Worm (Caenorhabditis elegans): ENCODE data around the gene C50E3.5.

C50E3.5 gene

ce11 chrV:7587637-7588036, at the start of gene C50E3.5, which contains the start of gene F19F10.11:
TSS of gene C50E3.5 (plus strand) at chrV:7587996.
TSS of gene F19F10.11 (minus strand) at chrV:7587704.
- TF ChIP-seq unc-62 (GFP tag; optimal IDR thresholded peaks at IDR 0.05): no peak

DNA sequence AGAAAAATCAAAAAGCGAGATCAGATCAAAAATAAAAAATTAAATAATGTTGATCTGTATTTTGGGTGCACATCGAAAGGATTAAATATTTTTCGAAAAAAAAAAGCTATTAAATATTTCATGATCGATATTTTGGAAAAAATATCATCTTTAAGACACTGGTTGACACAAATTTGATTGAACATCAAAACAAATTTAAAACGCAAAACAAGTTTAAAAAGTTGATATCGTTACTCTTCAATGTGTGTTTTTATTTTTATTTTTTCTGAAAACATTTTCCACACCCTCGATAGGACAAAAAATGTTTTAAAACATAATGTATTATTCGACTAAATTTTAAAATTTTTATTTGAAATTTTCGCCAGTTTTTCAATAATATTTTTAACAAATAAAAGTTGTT, 49.8 kb upstream of the C50E3.5 start, which contains the start of gene C54F6.12:
Gene C54F6.12 (minus strand): TSS at position 101 of the 400 bp plus-strand sequence.
- no peak for TF ChIP-seq unc-62 (GFP tag; optimal IDR thresholded peaks at IDR 0.05)

- no peak for TF ChIP-seq unc-62 (GFP tag; optimal IDR thresholded peaks at IDR 0.05)
Observed at ce11 chrV:7539015-7539414, 48.8 kb upstream of the C50E3.5 start, which contains the start of gene srh-268. TSS of gene srh-268 (plus strand) at chrV:7539315.

ce11 chrV:7543728-7544127, 44.1 kb upstream of the C50E3.5 start:
- TF ChIP-seq unc-62 (GFP tag; optimal IDR thresholded peaks at IDR 0.05): no peak

- no peak for TF ChIP-seq unc-62 (GFP tag; optimal IDR thresholded peaks at IDR 0.05)
Observed at ce11 chrV:7545187-7545586, 42.6 kb upstream of the C50E3.5 start, which contains the start of the genes C54F6.19 and nhx-3. TSS of gene C54F6.19 (plus strand) at chrV:7545487. TSS of gene nhx-3 (minus strand) at chrV:7545523.

ce11 chrV:7547479-7547878, 40.3 kb upstream of the C50E3.5 start, which contains the start of gene ftn-1:
TSS of gene ftn-1 (minus strand) at chrV:7547579.
- no peak for TF ChIP-seq unc-62 (GFP tag; optimal IDR thresholded peaks at IDR 0.05)

DNA sequence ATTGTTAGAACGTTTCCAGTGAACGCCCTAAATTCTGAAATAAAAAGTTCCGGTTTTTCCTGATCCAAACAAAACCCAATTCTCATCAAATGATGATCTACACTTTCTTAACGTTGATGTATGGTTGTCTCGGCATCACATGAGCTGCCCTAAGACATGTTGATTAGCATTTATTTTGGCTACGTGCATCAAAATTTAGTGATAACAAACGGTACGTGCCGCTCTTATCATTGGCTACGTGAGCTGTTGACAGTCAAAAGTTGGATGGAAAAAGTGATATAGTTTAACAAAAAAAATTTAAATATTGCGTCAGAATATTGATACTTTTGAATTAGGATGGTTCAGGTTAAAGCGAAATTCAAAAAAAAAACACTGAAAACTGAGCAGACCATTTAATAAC, 39.8 kb upstream of the C50E3.5 start:
- no peak for TF ChIP-seq unc-62 (GFP tag; optimal IDR thresholded peaks at IDR 0.05)

DNA sequence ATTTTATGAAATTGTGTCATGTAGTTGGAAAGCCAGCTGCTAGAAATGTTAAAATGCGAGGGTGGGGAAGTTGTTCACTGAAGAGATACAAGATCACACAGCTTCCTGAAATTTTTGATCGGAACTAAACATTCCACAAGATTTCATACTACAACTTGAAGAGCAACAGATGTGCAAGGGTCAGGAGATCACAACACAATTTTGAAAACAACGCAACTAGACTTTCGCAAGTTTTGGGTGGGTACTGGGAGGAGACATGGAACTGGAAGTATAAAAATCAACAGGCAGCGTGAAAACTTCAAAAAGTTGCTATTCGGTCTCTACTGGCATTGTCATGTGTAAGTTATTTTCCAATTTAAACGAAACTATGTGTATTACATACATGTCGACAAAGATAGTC, 36.0 kb upstream of the C50E3.5 start, which contains the start of gene F19F10.3:
Gene F19F10.3 (plus strand): TSS at position 301 of the 400 bp plus-strand sequence.
- no peak for TF ChIP-seq unc-62 (GFP tag; optimal IDR thresholded peaks at IDR 0.05)

- no peak for TF ChIP-seq unc-62 (GFP tag; optimal IDR thresholded peaks at IDR 0.05)
Observed at ce11 chrV:7553873-7554362, 33.9 kb upstream of the C50E3.5 start, which contains the start of gene ttr-10. TSS of gene ttr-10 (minus strand) at chrV:7553923.

- TF ChIP-seq unc-62 (GFP tag; optimal IDR thresholded peaks at IDR 0.05): no peak
Observed at ce11 chrV:7555875-7556274, 31.9 kb upstream of the C50E3.5 start.

- TF ChIP-seq unc-62 (GFP tag; optimal IDR thresholded peaks at IDR 0.05): no peak
Observed at ce11 chrV:7558693-7559092, 29.1 kb upstream of the C50E3.5 start, which contains the start of gene ets-7. TSS of gene ets-7 (minus strand) at chrV:7558793.

DNA sequence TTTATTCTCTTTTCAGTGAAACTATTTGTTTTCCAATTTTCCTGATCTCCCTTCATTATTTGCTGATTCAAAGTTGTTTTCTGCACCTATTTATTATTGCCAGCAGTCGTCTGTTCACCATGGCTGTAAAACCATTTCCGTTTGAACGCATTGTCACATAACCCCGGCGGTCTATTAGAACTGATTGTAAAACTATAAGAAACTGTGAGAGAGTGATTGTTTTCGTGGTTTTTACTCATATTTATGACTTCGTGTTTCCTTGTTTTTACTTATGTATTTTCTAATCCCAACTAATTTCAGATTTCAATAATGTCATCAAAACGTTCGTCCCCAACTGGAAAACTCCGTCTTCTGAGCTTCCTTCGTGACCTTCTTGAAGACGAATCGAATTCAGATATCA, 24.8 kb upstream of the C50E3.5 start, which contains the start of gene F19F10.1:
Gene F19F10.1 (plus strand): TSS at position 301 of the 400 bp plus-strand sequence.
- TF ChIP-seq unc-62 (GFP tag; optimal IDR thresholded peaks at IDR 0.05): no peak

- TF ChIP-seq unc-62 (GFP tag; optimal IDR thresholded peaks at IDR 0.05): no peak
Observed at ce11 chrV:7570290-7570689, 17.5 kb upstream of the C50E3.5 start, which contains the start of gene clec-212. TSS of gene clec-212 (minus strand) at chrV:7570390.

DNA sequence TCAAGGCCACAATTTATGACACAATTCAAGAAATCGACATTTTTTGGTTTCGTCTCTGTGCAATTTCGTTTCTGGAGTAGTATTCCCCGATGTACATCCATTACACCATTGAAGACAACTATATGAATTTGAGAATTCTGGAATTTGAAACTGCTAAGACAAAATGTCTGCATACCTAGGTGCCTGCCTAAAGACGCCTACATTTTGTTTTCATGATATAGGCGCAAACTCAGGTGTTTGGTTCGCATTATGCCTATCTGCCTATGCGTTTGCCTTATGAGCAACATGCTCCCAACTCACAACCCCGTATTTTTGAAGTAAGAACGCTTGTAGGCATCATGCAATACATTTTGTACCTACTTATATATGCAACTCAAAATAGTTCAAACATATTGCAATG, 16.8 kb upstream of the C50E3.5 start, which contains the start of gene F19F10.14:
Gene F19F10.14 (minus strand): TSS at position 101 of the 400 bp plus-strand sequence.
- TF ChIP-seq unc-62 (GFP tag; optimal IDR thresholded peaks at IDR 0.05): no peak

DNA sequence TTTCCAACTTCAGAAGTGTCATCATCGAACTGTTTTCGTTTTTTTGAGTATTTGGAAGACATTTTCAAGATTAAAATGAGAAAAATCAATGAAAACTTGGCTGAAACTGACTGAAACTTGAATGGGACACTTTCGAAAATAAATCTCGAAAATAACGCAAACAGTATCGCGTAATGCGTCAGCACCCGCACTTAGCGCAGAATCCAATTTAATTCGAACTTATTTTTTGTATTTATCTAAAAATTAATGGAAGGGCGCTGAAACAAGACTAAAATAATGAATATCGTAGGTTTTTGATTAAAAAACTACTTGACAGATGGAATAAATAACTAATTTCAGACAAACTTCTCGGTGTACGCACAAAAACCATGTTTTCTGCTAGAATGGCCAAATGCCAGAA, 12.2 kb upstream of the C50E3.5 start, which contains the start of the genes snu-66 and ints-9:
Gene snu-66 (minus strand): TSS at position 108 of the 400 bp plus-strand sequence.
Gene ints-9 (plus strand): TSS at position 240 of the 400 bp plus-strand sequence.
- no peak for TF ChIP-seq unc-62 (GFP tag; optimal IDR thresholded peaks at IDR 0.05)

- no peak for TF ChIP-seq unc-62 (GFP tag; optimal IDR thresholded peaks at IDR 0.05)
Observed at ce11 chrV:7580378-7580777, 7.4 kb upstream of the C50E3.5 start, which contains the start of gene ets-6. TSS of gene ets-6 (minus strand) at chrV:7580546.

DNA sequence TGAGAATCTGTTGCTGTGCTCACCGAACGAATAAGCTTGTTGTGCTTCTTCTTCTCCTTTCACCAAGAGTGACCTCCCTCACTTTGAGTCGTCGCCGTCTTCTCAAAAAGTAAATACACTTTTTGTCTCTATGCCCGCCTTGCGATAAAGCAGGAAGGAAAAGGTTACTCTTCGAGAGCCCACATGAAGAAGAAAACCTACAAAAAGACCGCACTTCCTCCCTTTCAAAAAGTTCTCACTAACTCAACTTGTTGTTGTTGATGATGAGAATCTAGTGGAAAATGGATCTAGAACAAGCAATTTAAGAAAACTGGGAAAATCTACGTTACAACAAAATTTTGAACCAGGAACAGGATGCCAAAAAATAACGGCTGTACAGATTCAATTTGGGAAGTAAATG, 2.7 kb downstream of the C50E3.5 start, which contains the start of gene C50E3.6:
Gene C50E3.6 (minus strand): TSS at position 101 of the 400 bp plus-strand sequence.
- no peak for TF ChIP-seq unc-62 (GFP tag; optimal IDR thresholded peaks at IDR 0.05)

All from whole organism, dauer.